Worm (Caenorhabditis elegans): Measurements from ENCODE around the gene nhr-158.

- TF ChIP-seq elt-4 (tag; optimal IDR thresholded peaks at IDR 0.05) (no peak), T23F11.4 (GFP tag; optimal IDR thresholded peaks at IDR 0.05) (no peak), che-1 (tag; optimal IDR thresholded peaks at IDR 0.05) (no peak), rnt-1 (tag; optimal IDR thresholded peaks at IDR 0.05) (no peak)
These were observed 18.5 kb upstream of the nhr-158 start, which contains the start of gene C17E7.4 for ce11 chrV:3892361-3892904.
